Worm (Caenorhabditis elegans): Measurements from ENCODE around the gene Y43F8B.7.

ce11 chrV:19485261-19485660 lies 5.3 kb upstream of the Y43F8B.7 start, which contains the start of gene Y43F8B.28:
- TF ChIP-seq med-1 (GFP tag; optimal IDR thresholded peaks at IDR 0.05; ENCODE audit: insufficient read depth) (no peak), ztf-29 (GFP tag; IDR thresholded peaks at IDR 0.05) (no peak), flt-1 (GFP tag; IDR thresholded peaks at IDR 0.05) (no peak)
